Worm (Caenorhabditis elegans) whole organism, late embryonic: ENCODE results near the gene D1054.3.

Experiments used
- C38D4.7 ChIP-seq: fragments of 200-800 bp; sonication (Bioruptor generic); optimal IDR thresholded peaks from 2 replicates; lab custom pipeline; 2018; ENCODE audit warnings: mild to moderate bottlenecking, missing genetic modification characterization, moderate library complexity, missing compliant biosample characterization
- K09A11.1 ChIP-seq: sonication (generic microtip); optimal IDR thresholded peaks from 2 replicates; lab custom pipeline; 2017; ENCODE audit warnings: antibody characterized with exemption, mild to moderate bottlenecking, missing genetic modification characterization, missing compliant biosample characterization; ENCODE audit not compliant: insufficient read depth
- T23F11.4 ChIP-seq: fragments of 200-800 bp; sonication (Bioruptor generic); optimal IDR thresholded peaks from 2 replicates; lab custom pipeline; 2018; ENCODE audit warnings: mild to moderate bottlenecking, missing genetic modification characterization, missing compliant biosample characterization
- Y22D7AL.16 ChIP-seq: sonication (generic microtip); optimal IDR thresholded peaks from 2 replicates; lab custom pipeline; 2016; ENCODE audit warnings: missing genetic modification characterization, missing compliant biosample characterization
- ahr-1 ChIP-seq: sonication (generic microtip); optimal IDR thresholded peaks from 2 replicates; lab custom pipeline; 2016; ENCODE audit warnings: missing genetic modification characterization, missing compliant biosample characterization
- ama-1 ChIP-seq: fragments of 150-350 bp; optimal IDR thresholded peaks from 2 replicates; lab custom pipeline; 2014
- ceh-14 ChIP-seq: sonication (generic microtip); optimal IDR thresholded peaks from 2 replicates; lab custom pipeline; 2016; ENCODE audit warnings: missing genotype, missing genetic modification characterization, missing compliant biosample characterization
- ceh-19 ChIP-seq: fragments of 200-800 bp; sonication (Bioruptor generic); optimal IDR thresholded peaks from 2 replicates; lab custom pipeline; 2018; ENCODE audit warnings: mild to moderate bottlenecking, missing genetic modification characterization, missing compliant biosample characterization
- ceh-2 ChIP-seq: sonication (generic microtip); optimal IDR thresholded peaks from 2 replicates; lab custom pipeline; 2016; ENCODE audit warnings: missing genotype, missing genetic modification characterization, missing compliant biosample characterization
- ceh-30 ChIP-seq: fragments of 150-350 bp; optimal IDR thresholded peaks from 2 replicates; lab custom pipeline; 2014; ENCODE audit warnings: missing biosample characterization, missing genetic modification characterization
- ceh-34 ChIP-seq: sonication (generic microtip); optimal IDR thresholded peaks from 2 replicates; lab custom pipeline; 2016; ENCODE audit warnings: mild to moderate bottlenecking, missing genetic modification characterization, missing compliant biosample characterization
- ceh-48 ChIP-seq: sonication (generic microtip); optimal IDR thresholded peaks from 2 replicates; lab custom pipeline; 2016; ENCODE audit warnings: missing genetic modification characterization, inconsistent platforms, missing compliant biosample characterization
- ceh-9 ChIP-seq: sonication (generic microtip); optimal IDR thresholded peaks from 2 replicates; lab custom pipeline; 2016; ENCODE audit warnings: mild to moderate bottlenecking, missing genetic modification characterization, inconsistent platforms, missing compliant biosample characterization
- dmd-4 ChIP-seq: sonication (generic microtip); optimal IDR thresholded peaks from 2 replicates; lab custom pipeline; 2016; ENCODE audit warnings: borderline replicate concordance, missing genetic modification characterization, missing compliant biosample characterization
- dve-1 ChIP-seq: sonication (generic microtip); optimal IDR thresholded peaks from 2 replicates; lab custom pipeline; 2017; ENCODE audit warnings: antibody characterized with exemption, mild to moderate bottlenecking, missing genetic modification characterization, missing compliant biosample characterization
- elt-2 ChIP-seq: sonication (generic microtip); optimal IDR thresholded peaks from 2 replicates; lab custom pipeline; 2016; ENCODE audit warnings: missing genetic modification reagents, missing genetic modification characterization, missing compliant biosample characterization
- fkh-6 ChIP-seq: sonication (generic microtip); optimal IDR thresholded peaks from 2 replicates; lab custom pipeline; 2016; ENCODE audit warnings: missing genetic modification characterization, missing compliant biosample characterization
- hlh-13 ChIP-seq: fragments of 200-800 bp; sonication (Bioruptor generic); optimal IDR thresholded peaks from 2 replicates; lab custom pipeline; 2018; ENCODE audit warnings: mild to moderate bottlenecking, missing genetic modification characterization, missing compliant biosample characterization
- hlh-6 ChIP-seq: sonication (generic microtip); optimal IDR thresholded peaks from 2 replicates; lab custom pipeline; 2016; ENCODE audit warnings: missing genotype, missing genetic modification characterization, missing compliant biosample characterization
- lim-6 ChIP-seq: sonication (generic microtip); optimal IDR thresholded peaks from 2 replicates; lab custom pipeline; 2016; ENCODE audit warnings: missing genetic modification characterization, missing compliant biosample characterization
- lin-11 ChIP-seq: fragments of 200-800 bp; sonication (Bioruptor generic); optimal IDR thresholded peaks from 2 replicates; lab custom pipeline; 2018; ENCODE audit warnings: mild to moderate bottlenecking, missing genetic modification characterization, missing compliant biosample characterization
- madf-2 ChIP-seq: sonication (generic microtip); optimal IDR thresholded peaks from 2 replicates; lab custom pipeline; 2017; ENCODE audit warnings: missing genetic modification characterization, missing compliant biosample characterization
- nfya-1 ChIP-seq: sonication (generic microtip); optimal IDR thresholded peaks from 2 replicates; lab custom pipeline; 2017; ENCODE audit warnings: missing genetic modification characterization, mild to moderate bottlenecking, missing compliant biosample characterization, antibody characterized with exemption, moderate library complexity
- nhr-232 ChIP-seq: sonication (generic microtip); optimal IDR thresholded peaks from 2 replicates; lab custom pipeline; 2016; ENCODE audit warnings: missing genetic modification characterization, missing compliant biosample characterization
- pha-2 ChIP-seq: sonication (generic microtip); optimal IDR thresholded peaks from 2 replicates; lab custom pipeline; 2017; ENCODE audit warnings: mild to moderate bottlenecking, missing genetic modification characterization, missing compliant biosample characterization
- pha-4 ChIP-seq: fragments of 150-350 bp; optimal IDR thresholded peaks from 2 replicates; lab custom pipeline; 2018; ENCODE audit warnings: missing biosample characterization, missing genetic modification reagents, missing genetic modification characterization
- pqm-1 ChIP-seq: sonication (generic microtip); optimal IDR thresholded peaks from 2 replicates; lab custom pipeline; 2016; ENCODE audit warnings: missing genetic modification characterization, missing compliant biosample characterization
- ref-2 ChIP-seq: sonication (generic microtip); optimal IDR thresholded peaks from 2 replicates; lab custom pipeline; 2016; ENCODE audit warnings: missing genetic modification characterization, missing compliant biosample characterization
- rnt-1 ChIP-seq: sonication (generic microtip); optimal IDR thresholded peaks from 2 replicates; lab custom pipeline; 2016; ENCODE audit warnings: missing genetic modification characterization, missing compliant biosample characterization
- sdc-2 ChIP-seq: sonication (generic microtip); optimal IDR thresholded peaks from 2 replicates; lab custom pipeline; 2016; ENCODE audit warnings: missing genotype, missing genetic modification characterization, missing compliant biosample characterization
- tbx-2 ChIP-seq: sonication (generic microtip); optimal IDR thresholded peaks from 2 replicates; lab custom pipeline; 2016; ENCODE audit warnings: missing genetic modification characterization, missing compliant biosample characterization
- tbx-7 ChIP-seq: sonication (generic microtip); optimal IDR thresholded peaks from 2 replicates; lab custom pipeline; 2016; ENCODE audit warnings: missing genotype, missing genetic modification characterization, missing compliant biosample characterization
- unc-55 ChIP-seq: sonication (generic microtip); optimal IDR thresholded peaks from 2 replicates; lab custom pipeline; 2017; ENCODE audit warnings: missing biosample characterization, missing genetic modification reagents, missing genetic modification characterization
- unc-86 ChIP-seq: sonication (generic microtip); optimal IDR thresholded peaks from 2 replicates; lab custom pipeline; 2016; ENCODE audit warnings: missing genetic modification characterization, missing compliant biosample characterization
- zip-5 ChIP-seq: sonication (generic microtip); optimal IDR thresholded peaks from 2 replicates; lab custom pipeline; 2016; ENCODE audit warnings: missing genetic modification characterization, missing compliant biosample characterization
- ztf-16 ChIP-seq: sonication (generic microtip); optimal IDR thresholded peaks from 2 replicates; lab custom pipeline; 2017; ENCODE audit warnings: missing genetic modification characterization, missing compliant biosample characterization

The D1054.3 gene

DNA sequence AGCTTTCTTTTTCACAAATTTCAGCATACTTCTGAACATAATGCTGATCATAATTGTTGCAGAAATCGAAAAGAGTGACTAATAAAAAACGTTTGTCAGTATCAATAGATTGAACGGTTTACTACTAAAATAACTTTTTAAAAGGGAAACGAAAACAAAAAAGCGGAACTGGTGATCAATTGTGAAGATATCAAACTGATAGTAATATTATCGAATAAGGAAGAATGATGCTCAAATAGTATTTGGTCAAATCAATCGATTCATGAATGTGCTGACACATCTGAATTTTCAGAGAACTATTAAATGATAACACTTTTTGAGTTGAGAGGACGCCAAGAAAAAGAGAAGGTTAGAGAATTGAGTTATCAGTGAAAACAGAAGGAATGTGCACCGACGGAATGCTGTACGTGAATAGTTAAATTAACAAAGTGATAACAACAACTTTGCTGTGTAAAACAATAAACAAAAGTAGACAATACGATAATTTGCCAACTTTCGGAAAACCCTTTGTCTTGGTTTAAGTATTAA is 5.3 kb downstream of the D1054.3 start, which contains the start of gene D1054.5:
Gene D1054.5, minus strand, starts transcription at position 51 of the 528 bp plus-strand sequence.
- no peak for TF ChIP-seq zip-5
- TF ChIP-seq elt-2 (tag; lab: Kevin White, UChicago) = peak; percentile 56

DNA sequence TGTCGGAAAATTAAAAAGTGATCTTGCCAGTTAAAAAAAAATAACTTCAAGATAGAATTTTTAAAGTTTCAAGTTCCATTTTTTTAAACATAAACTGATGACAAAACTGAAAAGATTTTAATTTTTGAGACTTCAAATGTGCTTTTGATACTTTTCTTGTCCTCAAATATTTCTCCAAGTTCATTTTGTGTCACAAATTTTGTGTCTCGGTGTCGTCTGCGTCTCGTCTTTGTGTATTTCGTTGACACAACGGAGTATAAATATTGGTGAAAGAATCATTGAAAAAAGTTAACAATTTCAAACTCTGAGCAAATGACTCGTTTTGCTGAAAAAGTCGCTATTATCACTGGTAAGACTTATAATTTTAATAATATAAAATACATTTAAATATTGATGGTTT is 12.8 kb downstream of the D1054.3 start, which contains the start of gene D1054.8:
Gene D1054.8, plus strand, starts transcription at position 301 of the 400 bp plus-strand sequence.
- TF ChIP-seq sdc-2 (tag; lab: Kevin White, UChicago) (no peak), unc-55 (GFP tag; lab: Kevin White, UChicago) (no peak), ahr-1 (tag; lab: Kevin White, UChicago) (no peak), nfya-1 (tag; lab: Kevin White, UChicago) (no peak), unc-86 (tag; lab: Kevin White, UChicago) (no peak), madf-2 (tag; lab: Kevin White, UChicago) (no peak), K09A11.1 (tag; lab: Kevin White, UChicago) (no peak), pha-4 (tag; lab: Kevin White, UChicago) (no peak), lim-6 (tag; lab: Kevin White, UChicago) (no peak), zip-5 (no peak), pqm-1 (tag; lab: Kevin White, UChicago) (no peak), C38D4.7 (no peak), dmd-4 (no peak), ceh-34 (tag; lab: Kevin White, UChicago) (no peak)

DNA sequence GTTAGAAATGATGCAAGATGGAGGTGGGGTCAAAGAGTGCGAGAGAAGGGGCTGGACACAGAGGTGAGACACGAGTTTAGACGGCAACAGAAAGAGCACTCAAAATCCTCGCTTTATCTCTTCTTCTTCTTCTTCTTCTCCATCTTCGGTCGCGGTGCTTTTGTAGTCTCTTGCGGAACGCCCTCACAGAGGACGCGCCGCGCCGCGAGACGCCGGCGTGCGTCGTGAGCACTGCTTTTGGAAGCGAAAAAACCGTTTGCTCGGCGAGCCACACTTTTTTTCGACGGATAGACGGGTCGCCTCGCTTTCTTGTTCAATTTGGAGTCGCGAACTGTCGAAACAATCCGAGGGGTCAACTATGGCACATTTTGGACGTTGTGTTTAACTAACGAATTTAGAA is 19.7 kb downstream of the D1054.3 start, which contains the start of gene D1054.9:
Gene D1054.9, minus strand, starts transcription at position 137 of the 400 bp plus-strand sequence.
- TF ChIP-seq ceh-19 (GFP tag; lab: Kevin White, UChicago) (no peak), ceh-30 (no peak), tbx-2 (no peak)

ce11 chrV:10792775-10793174 is 21.5 kb downstream of the D1054.3 start, which contains the start of gene D1054.10:
Gene D1054.10 (minus strand): TSS chrV:10792875.
- no peak for TF ChIP-seq ceh-14 (tag; lab: Kevin White, UChicago)
- no peak for TF ChIP-seq nhr-232
- TF ChIP-seq madf-2 (tag; lab: Kevin White, UChicago) = no peak

- TF ChIP-seq fkh-6 (tag; lab: Kevin White, UChicago) (no peak), ztf-16 (tag; lab: Kevin White, UChicago) (no peak), tbx-7 (tag; lab: Kevin White, UChicago) (no peak), pha-2 (tag; lab: Kevin White, UChicago) (no peak), tbx-2 (no peak), ref-2 (tag; lab: Kevin White, UChicago) (no peak), T23F11.4 (GFP tag; lab: Kevin White, UChicago) (no peak), pha-4 (tag; lab: Kevin White, UChicago) (no peak), ceh-34 (tag; lab: Kevin White, UChicago) (no peak), lin-11 (tag; lab: Kevin White, UChicago) (no peak), ceh-30 (no peak), hlh-13 (GFP tag; lab: Kevin White, UChicago) (no peak), unc-86 (tag; lab: Kevin White, UChicago) (no peak)
Observed at ce11 chrV:10793498-10793897, 22.2 kb downstream of the D1054.3 start, which contains the start of gene ule-3. Gene ule-3 (plus strand): TSS chrV:10793798.

ce11 chrV:10794463-10794862 is 23.2 kb downstream of the D1054.3 start:
- TF ChIP-seq ceh-9 = no peak
- TF ChIP-seq hlh-6 (tag; lab: Kevin White, UChicago) = no peak
- TF ChIP-seq ama-1 (lab: Kevin White, UChicago) = no peak
- no peak for TF ChIP-seq nfya-1 (tag; lab: Kevin White, UChicago)
- TF ChIP-seq pha-4 (tag; lab: Kevin White, UChicago) = no peak
- no peak for TF ChIP-seq ceh-48 (tag; lab: Kevin White, UChicago)
- no peak for TF ChIP-seq unc-86 (tag; lab: Kevin White, UChicago)
- TF ChIP-seq ceh-19 (GFP tag; lab: Kevin White, UChicago) = no peak
- TF ChIP-seq ztf-16 (tag; lab: Kevin White, UChicago) = no peak
- no peak for TF ChIP-seq dve-1
- no peak for TF ChIP-seq hlh-13 (GFP tag; lab: Kevin White, UChicago)
- TF ChIP-seq Y22D7AL.16 (tag; lab: Kevin White, UChicago) = no peak
- no peak for TF ChIP-seq ceh-2 (tag; lab: Kevin White, UChicago)
- no peak for TF ChIP-seq rnt-1 (tag; lab: Kevin White, UChicago)
